Worm (Caenorhabditis elegans) whole organism, L4 larva: Measurements from ENCODE around the gene dnj-2.

Experiments used
- F44E2.7 ChIP-seq: fragments of 200-800 bp; sonication (Bioruptor generic); IDR thresholded peaks from 2 replicates; pipeline ENCODE4 v2.1.2; 2022; ENCODE audit warnings: missing genetic modification characterization, missing compliant biosample characterization
- R02D3.7 ChIP-seq: fragments of 150-350 bp; sonication (generic microtip); optimal IDR thresholded peaks from 3 replicates; lab custom pipeline; 2014; ENCODE audit warnings: missing biosample characterization, missing genetic modification characterization
- T26A8.4 ChIP-seq: fragments of 200-800 bp; sonication (Bioruptor generic); IDR thresholded peaks from 2 replicates; pipeline ENCODE4 v1.3.6; 2022; ENCODE audit warnings: missing genetic modification characterization, missing compliant biosample characterization
- Y75B8A.6 ChIP-seq: fragments of 200-800 bp; sonication (Bioruptor generic); IDR thresholded peaks from 2 replicates; pipeline ENCODE4 v1.3.6; 2022; ENCODE audit warnings: missing genetic modification reagents, missing genetic modification characterization, missing compliant biosample characterization
- aly-2 ChIP-seq: sonication (generic microtip); optimal IDR thresholded peaks from 2 replicates; lab custom pipeline; 2018; ENCODE audit warnings: missing biosample characterization, missing genetic modification characterization
- ceh-32 ChIP-seq: sonication (generic microtip); optimal IDR thresholded peaks from 2 replicates; lab custom pipeline; 2016; ENCODE audit warnings: mild to moderate bottlenecking, missing genetic modification characterization, missing compliant biosample characterization; ENCODE audit not compliant: poor library complexity
- ceh-62 ChIP-seq: sonication (generic microtip); optimal IDR thresholded peaks from 2 replicates; lab custom pipeline; 2017; ENCODE audit warnings: missing biosample characterization, missing genetic modification characterization
- ceh-82 ChIP-seq: sonication (generic microtip); optimal IDR thresholded peaks from 2 replicates; lab custom pipeline; 2017; ENCODE audit warnings: missing biosample characterization, missing genetic modification characterization
- ces-1 ChIP-seq: fragments of 150-350 bp; sonication (generic microtip); optimal IDR thresholded peaks from 4 replicates; lab custom pipeline; 2014; ENCODE audit warnings: missing biosample characterization, missing genetic modification reagents, missing genetic modification characterization
- cey-2 ChIP-seq: sonication (generic microtip); optimal IDR thresholded peaks from 3 replicates; lab custom pipeline; 2017; ENCODE audit warnings: missing genetic modification characterization, mild to moderate bottlenecking, missing compliant biosample characterization, antibody characterized with exemption, borderline replicate concordance; ENCODE audit not compliant: insufficient read depth
- ctbp-1 ChIP-seq: fragments of 200-800 bp; sonication (Bioruptor generic); IDR thresholded peaks from 2 replicates; pipeline ENCODE4 v1.3.6; 2022; ENCODE audit warnings: missing genetic modification reagents, missing genetic modification characterization, missing compliant biosample characterization
- daf-12 ChIP-seq: fragments of 150-350 bp; optimal IDR thresholded peaks from 2 replicates; lab custom pipeline; 2014; ENCODE audit warnings: missing biosample characterization, missing genetic modification reagents, missing genetic modification characterization
- dmd-8 ChIP-seq: fragments of 200-800 bp; sonication (Bioruptor generic); IDR thresholded peaks from 2 replicates; pipeline ENCODE4 v1.3.6; 2022; ENCODE audit warnings: missing genetic modification characterization, missing compliant biosample characterization
- duxl-1 ChIP-seq: sonication (generic microtip); optimal IDR thresholded peaks from 2 replicates; lab custom pipeline; 2016; ENCODE audit warnings: mild to moderate bottlenecking, missing genetic modification characterization, moderate library complexity, missing compliant biosample characterization; ENCODE audit not compliant: poor library complexity
- egl-43 ChIP-seq: fragments of 200-800 bp; sonication (Bioruptor generic); IDR thresholded peaks from 2 replicates; pipeline ENCODE4 v1.3.6; 2022; ENCODE audit warnings: missing genetic modification reagents, missing genetic modification characterization, missing compliant biosample characterization
- hif-1 ChIP-seq, 2 experiments: sonication (generic microtip); optimal IDR thresholded peaks; 2 replicates each; lab custom pipeline; 2016 to 2017; ENCODE audit warnings: missing compliant biosample characterization in 2 of 2, missing genetic modification characterization in 2 of 2, missing genetic modification reagents in 2 of 2, missing genotype in 2 of 2, mild to moderate bottlenecking in 1 of 2
- hlh-11 ChIP-seq: fragments of 200-800 bp; sonication (Bioruptor generic); optimal IDR thresholded peaks from 2 replicates; lab custom pipeline; 2018; ENCODE audit warnings: mild to moderate bottlenecking, missing genetic modification characterization, missing compliant biosample characterization
- lin-15B ChIP-seq: fragments of 150-350 bp; sonication (generic microtip); optimal IDR thresholded peaks from 3 replicates; lab custom pipeline; 2014; ENCODE audit warnings: missing biosample characterization, missing genetic modification characterization
- lin-29 ChIP-seq: fragments of 200-800 bp; sonication (Bioruptor generic); IDR thresholded peaks from 2 replicates; pipeline ENCODE4 v1.3.6; 2022; ENCODE audit warnings: missing genetic modification reagents, missing genetic modification characterization, missing compliant biosample characterization
- nhr-10 ChIP-seq: fragments of 150-350 bp; optimal IDR thresholded peaks from 2 replicates; lab custom pipeline; 2014; ENCODE audit warnings: missing biosample characterization, missing genetic modification characterization
- nhr-111 ChIP-seq: fragments of 200-800 bp; sonication (Bioruptor generic); optimal IDR thresholded peaks from 2 replicates; lab custom pipeline; 2018; ENCODE audit warnings: mild to moderate bottlenecking, missing genetic modification characterization, missing compliant biosample characterization
- nhr-25 ChIP-seq: sonication (generic microtip); optimal IDR thresholded peaks from 2 replicates; lab custom pipeline; 2017; ENCODE audit warnings: missing genetic modification characterization, mild to moderate bottlenecking, missing compliant biosample characterization, antibody characterized with exemption, moderate library complexity, borderline replicate concordance; ENCODE audit not compliant: insufficient read depth
- nhr-41 ChIP-seq: fragments of 200-800 bp; sonication (Bioruptor generic); IDR thresholded peaks from 2 replicates; pipeline ENCODE4 v1.3.6; 2022; ENCODE audit warnings: missing genetic modification reagents, missing genetic modification characterization, missing compliant biosample characterization
- nhr-48 ChIP-seq: sonication (generic microtip); optimal IDR thresholded peaks from 2 replicates; lab custom pipeline; 2016; ENCODE audit warnings: mild to moderate bottlenecking, missing genetic modification characterization, missing compliant biosample characterization
- nhr-6 ChIP-seq: fragments of 150-350 bp; optimal IDR thresholded peaks from 2 replicates; lab custom pipeline; 2014; ENCODE audit warnings: missing biosample characterization, missing genetic modification characterization
- sdz-12 ChIP-seq: fragments of 200-800 bp; sonication (Bioruptor generic); optimal IDR thresholded peaks from 2 replicates; lab custom pipeline; 2018; ENCODE audit warnings: mild to moderate bottlenecking, missing genetic modification characterization, missing compliant biosample characterization
- set-16 ChIP-seq: fragments of 200-800 bp; sonication (Bioruptor generic); IDR thresholded peaks from 2 replicates; pipeline ENCODE4 v1.3.6; 2022; ENCODE audit warnings: missing genetic modification reagents, missing genetic modification characterization, missing compliant biosample characterization
- skn-1 ChIP-seq: fragments of 150-350 bp; optimal IDR thresholded peaks from 2 replicates; lab custom pipeline; 2014; ENCODE audit warnings: missing biosample characterization, missing genetic modification characterization
- snpc-1.2 ChIP-seq: fragments of 200-800 bp; sonication (Bioruptor generic); IDR thresholded peaks from 2 replicates; pipeline ENCODE4 v1.3.6; 2022; ENCODE audit warnings: missing genetic modification reagents, missing genetic modification characterization, missing compliant biosample characterization
- spr-1 ChIP-seq: sonication (generic microtip); optimal IDR thresholded peaks from 2 replicates; lab custom pipeline; 2016; ENCODE audit warnings: mild to moderate bottlenecking, missing genetic modification characterization, missing compliant biosample characterization
- unc-39 ChIP-seq: sonication (generic microtip); optimal IDR thresholded peaks from 2 replicates; lab custom pipeline; 2017; ENCODE audit warnings: missing biosample characterization, missing genetic modification characterization
- vab-7 ChIP-seq: fragments of 200-800 bp; sonication (Bioruptor generic); IDR thresholded peaks from 2 replicates; pipeline ENCODE4 v1.3.6; 2022; ENCODE audit warnings: missing genetic modification reagents, missing genetic modification characterization, missing compliant biosample characterization
- zfp-3 ChIP-seq: fragments of 200-800 bp; sonication (Bioruptor generic); conservative IDR thresholded peaks from 2 replicates; pipeline ENCODE4 v1.3.6; 2022; ENCODE audit warnings: missing genetic modification reagents, missing genetic modification characterization, missing compliant biosample characterization
- ztf-11 ChIP-seq: fragments of 150-350 bp; optimal IDR thresholded peaks from 2 replicates; lab custom pipeline; 2014; ENCODE audit warnings: missing biosample characterization, missing genetic modification characterization

dnj-2 gene

DNA sequence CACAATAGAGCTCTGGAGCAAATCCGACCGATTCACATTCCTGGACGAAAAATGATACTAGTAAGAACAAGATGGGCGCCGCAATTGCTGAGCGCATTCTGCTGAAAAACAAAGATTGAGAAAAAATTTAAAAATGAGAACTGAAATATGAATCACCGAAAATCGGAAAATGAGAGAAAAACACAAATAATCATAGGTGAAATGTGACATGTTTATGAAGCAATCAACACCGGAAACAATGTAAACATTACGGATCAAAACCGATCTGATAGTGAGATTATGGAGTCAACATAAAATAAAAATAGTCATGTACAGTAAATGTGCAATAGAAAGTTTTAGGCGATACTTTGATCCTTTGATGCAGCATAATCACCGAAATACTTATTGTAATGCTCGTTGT, at the start of gene dnj-2:
TSS of gene dnj-2 (minus strand) at position 101 of the 400 bp plus-strand sequence.
- no peak for TF ChIP-seq ceh-82 (tag; lab: Kevin White, UChicago)
- TF ChIP-seq ces-1 = no peak
- no peak for TF ChIP-seq set-16
- TF ChIP-seq skn-1 (tag; lab: Kevin White, UChicago) = no peak
- no peak for TF ChIP-seq aly-2 (tag; lab: Kevin White, UChicago)
- no peak for TF ChIP-seq snpc-1.2
- TF ChIP-seq nhr-111 (GFP tag; lab: Kevin White, UChicago) = no peak
- TF ChIP-seq T26A8.4 = no peak
- no peak for TF ChIP-seq hlh-11 (tag; lab: Kevin White, UChicago)
- no peak for TF ChIP-seq sdz-12 (GFP tag; lab: Kevin White, UChicago)

DNA sequence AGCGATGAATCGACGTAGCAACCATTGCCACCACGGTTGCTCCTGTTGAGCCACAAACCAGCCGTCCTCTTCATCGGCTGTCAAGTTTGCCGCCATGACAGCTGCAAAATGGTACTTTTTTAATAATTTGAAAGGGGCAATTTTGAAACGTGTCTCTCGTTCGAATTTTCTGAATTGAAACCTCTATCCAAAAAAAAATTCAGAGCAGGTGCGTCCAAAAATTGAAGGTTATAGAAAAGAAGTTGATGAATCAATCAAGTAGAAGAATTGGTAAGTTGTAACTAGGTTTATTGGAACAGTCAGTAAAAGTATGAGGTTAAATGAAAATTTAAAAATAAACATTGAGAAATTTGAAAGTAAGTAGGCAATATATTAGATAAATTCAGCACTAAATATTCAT, 47.6 kb upstream of the dnj-2 start, which contains the start of gene T01G1.4:
TSS of gene T01G1.4 (minus strand) at position 101 of the 400 bp plus-strand sequence.
- no peak for TF ChIP-seq unc-39 (tag; lab: Kevin White, UChicago)
- no peak for TF ChIP-seq egl-43 (GFP tag; lab: Robert Waterston, UW)
- no peak for TF ChIP-seq sdz-12 (GFP tag; lab: Kevin White, UChicago)
- no peak for TF ChIP-seq Y75B8A.6
- no peak for TF ChIP-seq R02D3.7 (tag; lab: Kevin White, UChicago)
- no peak for TF ChIP-seq duxl-1 (tag; lab: Kevin White, UChicago)
- no peak for TF ChIP-seq dmd-8 (GFP tag; lab: Robert Waterston, UW)
- no peak for TF ChIP-seq daf-12 (tag; lab: Kevin White, UChicago)
- TF ChIP-seq ctbp-1 (GFP tag; lab: Robert Waterston, UW) = no peak
- no peak for TF ChIP-seq ztf-11 (tag; lab: Kevin White, UChicago)
- TF ChIP-seq nhr-25 (tag; lab: Kevin White, UChicago) = no peak
- no peak for TF ChIP-seq nhr-48 (tag; lab: Kevin White, UChicago)
- TF ChIP-seq zfp-3 (GFP tag; lab: Robert Waterston, UW) = no peak
- TF ChIP-seq nhr-6 (tag; lab: Kevin White, UChicago) = no peak
- no peak for TF ChIP-seq hlh-11 (tag; lab: Kevin White, UChicago)

DNA sequence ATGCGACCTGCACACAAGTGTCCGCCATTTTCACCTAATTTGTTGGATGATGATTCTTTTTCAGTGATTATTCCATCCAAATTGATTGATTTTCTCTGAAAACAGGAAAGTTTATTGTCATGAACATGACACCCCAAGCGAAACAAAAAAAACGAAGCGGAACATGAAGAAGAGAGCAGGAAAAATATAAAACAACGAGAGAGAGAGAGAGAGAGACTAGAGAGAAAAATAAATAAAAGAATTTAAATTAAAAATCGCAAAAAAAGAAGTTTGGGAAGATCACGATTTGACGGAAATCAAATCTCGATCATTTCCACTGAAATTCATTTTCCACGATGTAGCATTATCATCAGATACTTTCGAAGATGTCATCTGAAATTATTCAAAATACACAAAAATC, 46.0 kb upstream of the dnj-2 start, which contains the start of gene klp-12:
TSS of gene klp-12 (minus strand) at position 101 of the 400 bp plus-strand sequence.
- TF ChIP-seq ctbp-1 (GFP tag; lab: Robert Waterston, UW) (no peak), nhr-41 (GFP tag; lab: Robert Waterston, UW) (no peak), lin-29 (GFP tag; lab: Robert Waterston, UW) (no peak), sdz-12 (GFP tag; lab: Kevin White, UChicago) (no peak), ceh-62 (tag; lab: Kevin White, UChicago) (no peak), spr-1 (tag; lab: Kevin White, UChicago) (no peak), vab-7 (GFP tag; lab: Robert Waterston, UW) (no peak), lin-15B (no peak), hif-1 (tag; optimal IDR thresholded peaks at IDR 0.05; lab: Kevin White, UChicago) (no peak), duxl-1 (tag; lab: Kevin White, UChicago) (no peak), F44E2.7 (GFP tag; lab: Robert Waterston, UW) (no peak), unc-39 (tag; lab: Kevin White, UChicago) (no peak), ceh-32 (tag; lab: Kevin White, UChicago) (no peak), nhr-10 (tag; lab: Kevin White, UChicago) (no peak), R02D3.7 (tag; lab: Kevin White, UChicago) (no peak), cey-2 (tag; lab: Kevin White, UChicago) (no peak)
- TF ChIP-seq, all 104 proteins: peak for 0
